Worm (Caenorhabditis elegans) whole organism, L2 larva: ENCODE measurements around the gene arrd-1.

ENCODE experiments used
- crh-2 ChIP-seq: sonication (generic microtip); optimal IDR thresholded peaks from 2 replicates; lab custom pipeline; 2017; ENCODE audit warnings: missing biosample characterization, missing genetic modification characterization
- lin-39 ChIP-seq: fragments of 150-350 bp; optimal IDR thresholded peaks from 2 replicates; lab custom pipeline; 2014; ENCODE audit warnings: missing biosample characterization, missing genetic modification reagents, missing genetic modification characterization
- zag-1 ChIP-seq: fragments of 150-350 bp; optimal IDR thresholded peaks from 2 replicates; lab custom pipeline; 2014; ENCODE audit warnings: missing biosample characterization, missing genetic modification characterization
- ztf-4 ChIP-seq: fragments of 150-350 bp; optimal IDR thresholded peaks from 2 replicates; lab custom pipeline; 2014; ENCODE audit warnings: missing biosample characterization, missing genetic modification characterization

DNA sequence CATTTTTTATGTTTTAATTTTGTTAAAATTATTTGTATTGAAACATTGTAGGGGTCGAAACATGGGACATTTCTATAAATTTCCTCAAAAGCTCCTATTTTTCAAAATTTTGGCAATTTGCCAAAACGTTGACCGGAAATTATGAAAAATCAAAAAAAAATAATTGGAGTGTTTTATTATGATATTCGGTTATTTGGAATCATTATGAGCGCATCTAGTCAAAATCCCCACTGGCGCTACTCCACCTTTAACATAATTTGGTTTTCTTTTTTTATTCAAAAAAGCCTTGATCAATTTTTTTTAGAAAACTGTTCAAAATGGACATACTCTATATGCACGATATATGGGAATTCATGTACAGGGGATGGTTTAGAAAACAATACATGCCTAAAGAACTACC is 22.0 kb upstream of the arrd-1 start, which contains the start of gene W04H10.2:
- TF ChIP-seq lin-39 (tag; lab: Kevin White, UChicago) (no peak), crh-2 (tag; lab: Kevin White, UChicago) (no peak), ztf-4 (tag; lab: Kevin White, UChicago) (no peak), zag-1 (tag; lab: Kevin White, UChicago) (no peak)
